Worm (Caenorhabditis elegans) whole organism, late embryonic: Measurements from ENCODE around the gene F40C5.2.

Experiments used
- ceh-34 ChIP-seq: sonication (generic microtip); optimal IDR thresholded peaks from 2 replicates; lab custom pipeline; 2016; ENCODE audit warnings: mild to moderate bottlenecking, missing genetic modification characterization, missing compliant biosample characterization
- pax-1 ChIP-seq: fragments of 150-350 bp; optimal IDR thresholded peaks from 2 replicates; lab custom pipeline; 2014; ENCODE audit warnings: missing biosample characterization, missing genetic modification characterization
- pha-2 ChIP-seq: sonication (generic microtip); optimal IDR thresholded peaks from 2 replicates; lab custom pipeline; 2017; ENCODE audit warnings: mild to moderate bottlenecking, missing genetic modification characterization, missing compliant biosample characterization
- pha-4 ChIP-seq: fragments of 150-350 bp; optimal IDR thresholded peaks from 2 replicates; lab custom pipeline; 2018; ENCODE audit warnings: missing biosample characterization, missing genetic modification reagents, missing genetic modification characterization

ce11 chrV:3587633-3588032, 16.8 kb downstream of the F40C5.2 start:
- peak; percentile 74 for TF ChIP-seq ceh-34 (tag; lab: Kevin White, UChicago)
- no peak for TF ChIP-seq pax-1 (tag; lab: Kevin White, UChicago)
- peak; percentile 80 for TF ChIP-seq pha-2
- no peak for TF ChIP-seq pha-4 (tag; lab: Kevin White, UChicago)
